Worm (Caenorhabditis elegans): ENCODE measurements around the gene mff-1.

- TF ChIP-seq nhr-11 (tag; optimal IDR thresholded peaks at IDR 0.05) (no peak), rnt-1 (tag; optimal IDR thresholded peaks at IDR 0.05) (no peak), ceh-2 (tag; optimal IDR thresholded peaks at IDR 0.05) (no peak), che-1 (tag; optimal IDR thresholded peaks at IDR 0.05) (no peak), T23F11.4 (GFP tag; optimal IDR thresholded peaks at IDR 0.05) (no peak)
Observed at ce11 chrX:12951175-12951574, 35.8 kb downstream of the mff-1 start.

All from whole organism, late embryonic.